Worm (Caenorhabditis elegans): Measurements from ENCODE around the gene copb-2.

Gene copb-2

DNA sequence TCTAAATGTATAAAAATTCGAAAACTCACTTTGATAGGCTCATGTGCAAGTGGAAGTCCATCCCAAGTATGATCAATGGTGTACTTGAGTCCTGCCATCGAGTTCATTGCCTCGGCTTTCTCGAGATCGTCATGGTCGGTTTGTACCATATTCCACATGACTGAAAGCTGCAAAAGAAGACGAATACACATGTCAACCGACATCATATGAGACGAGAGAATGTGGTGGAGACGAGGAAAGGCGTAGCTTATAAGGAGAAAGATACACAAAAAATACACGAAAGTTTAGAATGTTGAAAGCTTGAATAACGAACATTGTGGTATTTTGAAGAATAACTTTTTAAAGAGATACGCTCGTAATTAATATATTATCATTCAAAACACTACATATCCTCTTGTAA, 53.3 kb downstream of the copb-2 start, which contains the start of gene C33A12.3:
Gene C33A12.3 (minus strand): TSS at position 167 of the 400 bp plus-strand sequence.
- TF ChIP-seq tbx-2 (tag; optimal IDR thresholded peaks at IDR 0.05), result no peak
- TF ChIP-seq npax-4 (tag; optimal IDR thresholded peaks at IDR 0.05), result no peak
- TF ChIP-seq hlh-15 (tag; optimal IDR thresholded peaks at IDR 0.05), result no peak
- no peak for TF ChIP-seq fkh-6 (tag; optimal IDR thresholded peaks at IDR 0.05)
- TF ChIP-seq madf-2 (tag; optimal IDR thresholded peaks at IDR 0.05), result no peak
- no peak for TF ChIP-seq dmd-4 (tag; optimal IDR thresholded peaks at IDR 0.05; ENCODE audit: borderline replicate concordance)
- TF ChIP-seq hlh-8 (tag; optimal IDR thresholded peaks at IDR 0.05), result no peak
- no peak for TF ChIP-seq ceh-22 (tag; optimal IDR thresholded peaks at IDR 0.05)
- TF ChIP-seq rnt-1 (tag; optimal IDR thresholded peaks at IDR 0.05), result no peak
- TF ChIP-seq hlh-6 (tag; optimal IDR thresholded peaks at IDR 0.05), result no peak
- no peak for TF ChIP-seq fax-1 (tag; optimal IDR thresholded peaks at IDR 0.05)
- TF ChIP-seq ceh-30 (tag; optimal IDR thresholded peaks at IDR 0.05), result no peak
- TF ChIP-seq pax-1 (tag; optimal IDR thresholded peaks at IDR 0.05), result no peak
- TF ChIP-seq unc-55 (GFP tag; optimal IDR thresholded peaks at IDR 0.05), result no peak

DNA sequence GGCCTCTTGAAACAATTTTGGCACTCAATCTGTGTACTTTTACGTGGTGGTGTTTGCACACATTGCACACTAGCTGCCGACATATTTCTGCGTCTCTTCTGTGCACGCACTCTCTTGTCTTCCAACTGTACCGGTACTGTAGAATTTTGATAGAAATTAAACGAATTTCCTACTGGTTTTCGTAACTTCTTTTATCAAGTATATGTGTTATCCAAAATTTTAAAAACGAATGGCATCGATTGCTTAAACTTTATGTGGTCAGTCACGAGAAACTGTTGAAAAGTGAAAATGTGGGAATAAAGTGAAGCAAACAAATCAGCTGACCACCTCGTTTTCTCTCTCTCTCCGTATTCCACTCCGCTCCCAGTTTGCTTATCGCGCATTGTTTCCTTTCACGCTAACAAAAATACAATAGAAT, 53.8 kb downstream of the copb-2 start:
- TF ChIP-seq rnt-1 (tag; optimal IDR thresholded peaks at IDR 0.05) (peak; percentile 15), pqm-1 (tag; optimal IDR thresholded peaks at IDR 0.05) (no peak), hlh-30 (tag; optimal IDR thresholded peaks at IDR 0.05; ENCODE audit: insufficient read depth) (peak; percentile 76)

Measured in whole organism, late embryonic.